Fruit fly (Drosophila melanogaster) Kc167 (cell line): ENCODE data around the gene CG14708.

Source experiments
- Myc ChIP-seq: fragments of >200 bp; optimal IDR thresholded peaks from 2 replicates; lab custom pipeline; 2017; ENCODE audit warnings: missing external identifiers
- Sin3A ChIP-seq: fragments of >200 bp; optimal IDR thresholded peaks from 2 replicates; lab custom pipeline; 2018; ENCODE audit warnings: missing external identifiers
- h ChIP-seq: fragments of >200 bp; optimal IDR thresholded peaks from 3 replicates; lab custom pipeline; 2018; ENCODE audit warnings: missing external identifiers
- insv ChIP-seq: fragments of >200 bp; optimal IDR thresholded peaks from 3 replicates; lab custom pipeline; 2018; ENCODE audit warnings: missing external identifiers
- psq ChIP-seq: fragments of >200 bp; optimal IDR thresholded peaks from 2 replicates; lab custom pipeline; 2017; ENCODE audit warnings: missing external identifiers
- ttk ChIP-seq: sonication (Bioruptor generic); optimal IDR thresholded peaks from 2 replicates; lab custom pipeline; 2017; ENCODE audit warnings: missing external identifiers

CG14708 gene

dm6 chr3R:11566769-11567570 lies 13.0 kb downstream of the CG14708 start, which contains the start of the genes fabp and sea:
Gene fabp (minus strand): TSS chr3R:11567054.
Gene sea (minus strand): TSS chr3R:11567054.
- no peak for TF ChIP-seq ttk (lab: Kevin White, UChicago)

- TF ChIP-seq psq (lab: Kevin White, UChicago) = no peak
- TF ChIP-seq Myc = no peak
- TF ChIP-seq Sin3A (lab: Kevin White, UChicago) = no peak
- TF ChIP-seq h (lab: Kevin White, UChicago) = no peak
- TF ChIP-seq insv (lab: Kevin White, UChicago) = no peak
- no peak for TF ChIP-seq ttk (lab: Kevin White, UChicago)
These were observed 15.0 kb downstream of the CG14708 start, which contains the start of gene Mrp4 for dm6 chr3R:11568873-11569450. Gene Mrp4 (plus strand): TSS chr3R:11569250.

dm6 chr3R:11569993-11570392 lies 16.0 kb downstream of the CG14708 start:
- TF ChIP-seq ttk (lab: Kevin White, UChicago) = no peak
- no peak for TF ChIP-seq insv (lab: Kevin White, UChicago)
- TF ChIP-seq Myc = no peak
- no peak for TF ChIP-seq psq (lab: Kevin White, UChicago)
- TF ChIP-seq h (lab: Kevin White, UChicago) = no peak
- no peak for TF ChIP-seq Sin3A (lab: Kevin White, UChicago)

dm6 chr3R:11571408-11571807 lies 17.5 kb downstream of the CG14708 start:
- no peak for TF ChIP-seq psq (lab: Kevin White, UChicago)
- TF ChIP-seq Myc = no peak
- no peak for TF ChIP-seq ttk (lab: Kevin White, UChicago)
- TF ChIP-seq insv (lab: Kevin White, UChicago) = no peak
- TF ChIP-seq h (lab: Kevin White, UChicago) = no peak
- no peak for TF ChIP-seq Sin3A (lab: Kevin White, UChicago)

dm6 chr3R:11578645-11579044 lies 24.7 kb downstream of the CG14708 start, which contains the start of the genes CG6790 and CG5342:
Gene CG6790 (minus strand): TSS chr3R:11578745.
Gene CG5342 (plus strand): TSS chr3R:11578826.
- no peak for TF ChIP-seq Myc
- no peak for TF ChIP-seq Sin3A (lab: Kevin White, UChicago)
- no peak for TF ChIP-seq insv (lab: Kevin White, UChicago)
- TF ChIP-seq ttk (lab: Kevin White, UChicago) = no peak
- TF ChIP-seq psq (lab: Kevin White, UChicago) = no peak
- TF ChIP-seq h (lab: Kevin White, UChicago) = no peak

- TF ChIP-seq ttk (lab: Kevin White, UChicago) (no peak), Myc (no peak), Sin3A (lab: Kevin White, UChicago) (no peak), insv (lab: Kevin White, UChicago) (no peak), h (lab: Kevin White, UChicago) (no peak), psq (lab: Kevin White, UChicago) (no peak)
These were observed 27.7 kb downstream of the CG14708 start, which contains the start of gene wkd for dm6 chr3R:11581340-11582252. Gene wkd (plus strand): TSS chr3R:11581576.

- TF ChIP-seq Myc (no peak), psq (lab: Kevin White, UChicago) (no peak), h (lab: Kevin White, UChicago) (no peak), Sin3A (lab: Kevin White, UChicago) (no peak), ttk (lab: Kevin White, UChicago) (no peak), insv (lab: Kevin White, UChicago) (no peak)
These were observed 28.3 kb downstream of the CG14708 start for dm6 chr3R:11582253-11582589.

dm6 chr3R:11589764-11590358 lies 35.9 kb downstream of the CG14708 start, which contains the start of gene CG6791:
Gene CG6791 (minus strand): TSS chr3R:11590146.
- TF ChIP-seq psq (lab: Kevin White, UChicago) (no peak), ttk (lab: Kevin White, UChicago) (no peak), h (lab: Kevin White, UChicago) (no peak)

- no peak for TF ChIP-seq insv (lab: Kevin White, UChicago)
- no peak for TF ChIP-seq psq (lab: Kevin White, UChicago)
These were observed 41.6 kb downstream of the CG14708 start for dm6 chr3R:11595523-11595922.

dm6 chr3R:11603136-11603535 lies 49.2 kb downstream of the CG14708 start:
- TF ChIP-seq Myc (no peak), ttk (lab: Kevin White, UChicago) (no peak), insv (lab: Kevin White, UChicago) (no peak), h (lab: Kevin White, UChicago) (no peak), psq (lab: Kevin White, UChicago) (no peak), Sin3A (lab: Kevin White, UChicago) (no peak)
